Worm (Caenorhabditis elegans) whole organism, young adult: ENCODE data around the gene C17G10.13.

Source experiments
- B0019.2 ChIP-seq: fragments of 200-800 bp; sonication (Bioruptor generic); conservative IDR thresholded peaks from 2 replicates; pipeline ENCODE4 v1.3.6; 2022; ENCODE audit warnings: missing genetic modification reagents, missing genetic modification characterization, missing compliant biosample characterization
- B0336.3 ChIP-seq: fragments of 200-800 bp; sonication (Bioruptor generic); IDR thresholded peaks from 2 replicates; pipeline ENCODE4 v1.3.6; 2022; ENCODE audit warnings: missing genetic modification characterization, missing compliant biosample characterization
- C17E4.6 ChIP-seq: fragments of 200-800 bp; sonication (Bioruptor generic); IDR thresholded peaks from 2 replicates; pipeline ENCODE4 v1.3.6; 2022; ENCODE audit warnings: missing genetic modification reagents, missing genetic modification characterization, missing compliant biosample characterization
- F10E7.11 ChIP-seq: sonication (generic microtip); optimal IDR thresholded peaks from 2 replicates; lab custom pipeline; 2017; ENCODE audit warnings: mild to moderate bottlenecking, missing genetic modification characterization, moderate library complexity, missing compliant biosample characterization
- F22D6.2 ChIP-seq: sonication (generic microtip); optimal IDR thresholded peaks from 2 replicates; lab custom pipeline; 2016; ENCODE audit warnings: mild to moderate bottlenecking, missing genetic modification characterization, missing compliant biosample characterization
- F37B4.10 ChIP-seq: fragments of 200-800 bp; sonication (Bioruptor generic); IDR thresholded peaks from 2 replicates; pipeline ENCODE4 v1.3.6; 2022; ENCODE audit warnings: missing genetic modification characterization, missing compliant biosample characterization
- F39B2.1 ChIP-seq: fragments of 200-800 bp; sonication (Bioruptor generic); IDR thresholded peaks from 2 replicates; pipeline ENCODE4 v1.3.6; 2022; ENCODE audit warnings: missing genetic modification reagents, missing genetic modification characterization, missing compliant biosample characterization
- F52B5.7 ChIP-seq: sonication (generic microtip); optimal IDR thresholded peaks from 2 replicates; lab custom pipeline; 2016; ENCODE audit warnings: mild to moderate bottlenecking, missing genetic modification characterization, missing compliant biosample characterization
- F55B11.4 ChIP-seq: sonication (generic microtip); optimal IDR thresholded peaks from 2 replicates; lab custom pipeline; 2016; ENCODE audit warnings: missing compliant biosample characterization, missing genetic modification characterization, borderline replicate concordance; ENCODE audit not compliant: insufficient read depth
- F57A8.1 ChIP-seq: fragments of 200-800 bp; sonication (Bioruptor generic); optimal IDR thresholded peaks from 2 replicates; lab custom pipeline; 2018; ENCODE audit warnings: mild to moderate bottlenecking, missing genetic modification characterization, moderate library complexity, missing compliant biosample characterization
- K11D2.4 ChIP-seq: fragments of 200-800 bp; sonication (Bioruptor generic); IDR thresholded peaks from 2 replicates; pipeline ENCODE4 v1.3.6; 2022; ENCODE audit warnings: missing genetic modification reagents, missing genetic modification characterization, missing compliant biosample characterization
- K12H6.12 ChIP-seq: fragments of 200-800 bp; sonication (Bioruptor generic); optimal IDR thresholded peaks from 2 replicates; lab custom pipeline; 2018; ENCODE audit warnings: mild to moderate bottlenecking, missing genetic modification characterization, missing compliant biosample characterization
- Y53F4B.3 ChIP-seq: fragments of 200-800 bp; sonication (Bioruptor generic); IDR thresholded peaks from 2 replicates; pipeline ENCODE4 v1.3.6; 2022; ENCODE audit warnings: missing genetic modification reagents, missing genetic modification characterization, missing compliant biosample characterization
- Y79H2A.3 ChIP-seq: fragments of 200-800 bp; sonication (Bioruptor generic); conservative IDR thresholded peaks from 2 replicates; pipeline ENCODE4 v1.3.6; 2022; ENCODE audit warnings: missing genetic modification reagents, missing genetic modification characterization, missing compliant biosample characterization
- ZK185.1 ChIP-seq: sonication (generic microtip); optimal IDR thresholded peaks from 2 replicates; lab custom pipeline; 2016; ENCODE audit warnings: mild to moderate bottlenecking, missing genetic modification characterization, missing compliant biosample characterization; ENCODE audit not compliant: poor library complexity, severe bottlenecking
- atf-7 ChIP-seq: sonication (generic microtip); optimal IDR thresholded peaks from 2 replicates; lab custom pipeline; 2017; ENCODE audit warnings: mild to moderate bottlenecking, missing genetic modification characterization, missing compliant biosample characterization
- attf-6 ChIP-seq: fragments of 200-800 bp; sonication (Bioruptor generic); IDR thresholded peaks from 2 replicates; pipeline ENCODE4 v1.3.6; 2022; ENCODE audit warnings: missing genetic modification reagents, missing genetic modification characterization, missing compliant biosample characterization
- bed-2 ChIP-seq: fragments of 200-800 bp; sonication (Bioruptor generic); IDR thresholded peaks from 2 replicates; pipeline ENCODE4 v1.3.6; 2022; ENCODE audit warnings: missing genetic modification reagents, missing genetic modification characterization, missing compliant biosample characterization
- cebp-2 ChIP-seq: fragments of 200-800 bp; sonication (Bioruptor generic); IDR thresholded peaks from 2 replicates; pipeline ENCODE4 v1.3.6; 2022; ENCODE audit warnings: missing genetic modification characterization, missing compliant biosample characterization
- ceh-58 ChIP-seq: fragments of 200-800 bp; sonication (Bioruptor generic); IDR thresholded peaks from 2 replicates; pipeline ENCODE4 v1.3.6; 2022; ENCODE audit warnings: missing genetic modification characterization, missing compliant biosample characterization
- dox-1 ChIP-seq: fragments of 200-800 bp; sonication (Bioruptor generic); IDR thresholded peaks from 2 replicates; pipeline ENCODE4 v1.3.6; 2022; ENCODE audit warnings: missing genetic modification reagents, missing genetic modification characterization, missing compliant biosample characterization
- dpl-1 ChIP-seq: fragments of 150-350 bp; optimal IDR thresholded peaks from 2 replicates; lab custom pipeline; 2014; ENCODE audit warnings: missing biosample characterization, missing genetic modification reagents, missing genetic modification characterization
- efl-1 ChIP-seq: fragments of 150-350 bp; optimal IDR thresholded peaks from 2 replicates; lab custom pipeline; 2014; ENCODE audit warnings: missing biosample characterization, missing genetic modification reagents, missing genetic modification characterization
- egl-44 ChIP-seq: fragments of 200-800 bp; sonication (Bioruptor generic); IDR thresholded peaks from 2 replicates; pipeline ENCODE4 v1.3.6; 2022; ENCODE audit warnings: missing genetic modification reagents, missing genetic modification characterization, missing compliant biosample characterization
- egrh-3 ChIP-seq: fragments of 200-800 bp; sonication (Bioruptor generic); IDR thresholded peaks from 2 replicates; pipeline ENCODE4 v1.3.6; 2022; ENCODE audit warnings: missing genetic modification reagents, missing genetic modification characterization, missing compliant biosample characterization
- ets-4 ChIP-seq: fragments of 200-800 bp; sonication (Bioruptor generic); optimal IDR thresholded peaks from 2 replicates; lab custom pipeline; 2018; ENCODE audit warnings: mild to moderate bottlenecking, missing genetic modification characterization, missing compliant biosample characterization
- hlh-26 ChIP-seq: fragments of 200-800 bp; sonication (Bioruptor generic); conservative IDR thresholded peaks from 2 replicates; pipeline ENCODE4 v1.3.6; 2022; ENCODE audit warnings: missing genetic modification reagents, missing genetic modification characterization, missing compliant biosample characterization
- hmg-1.2 ChIP-seq: fragments of 200-800 bp; sonication (Bioruptor generic); IDR thresholded peaks from 2 replicates; pipeline ENCODE4 v1.3.6; 2022; ENCODE audit warnings: missing genetic modification reagents, missing genetic modification characterization, missing compliant biosample characterization
- lag-1 ChIP-seq: fragments of 200-800 bp; sonication (Bioruptor generic); IDR thresholded peaks from 2 replicates; pipeline ENCODE4 v1.3.6; 2022; ENCODE audit warnings: missing genetic modification reagents, missing genetic modification characterization, missing compliant biosample characterization
- let-607 ChIP-seq, 2 experiments: fragments of 200-800 bp in 1 of 2; sonication (Bioruptor generic) in 1 of 2; sonication (generic microtip) in 1 of 2; optimal IDR thresholded peaks; 2 replicates each; lab custom pipeline; 2016 to 2018; ENCODE audit warnings: mild to moderate bottlenecking in 2 of 2, missing compliant biosample characterization in 2 of 2, missing genetic modification characterization in 2 of 2, moderate library complexity in 2 of 2, missing genotype in 1 of 2
- lin-54 ChIP-seq: fragments of 200-800 bp; sonication (Bioruptor generic); optimal IDR thresholded peaks from 2 replicates; lab custom pipeline; 2018; ENCODE audit warnings: mild to moderate bottlenecking, missing genetic modification characterization, missing compliant biosample characterization
- lsl-1 ChIP-seq: fragments of 200-800 bp; sonication (Bioruptor generic); optimal IDR thresholded peaks from 2 replicates; lab custom pipeline; 2018; ENCODE audit warnings: mild to moderate bottlenecking, missing genetic modification characterization, moderate library complexity, missing compliant biosample characterization
- madf-10 ChIP-seq: sonication (generic microtip); optimal IDR thresholded peaks from 2 replicates; lab custom pipeline; 2016; ENCODE audit warnings: mild to moderate bottlenecking, missing genetic modification characterization, missing compliant biosample characterization
- mes-4 ChIP-seq: sonication (generic microtip); optimal IDR thresholded peaks from 2 replicates; lab custom pipeline; 2016; ENCODE audit warnings: missing genotype, missing genetic modification characterization, missing compliant biosample characterization
- nfya-1 ChIP-seq: sonication (generic microtip); optimal IDR thresholded peaks from 2 replicates; lab custom pipeline; 2017; ENCODE audit warnings: antibody characterized with exemption, missing compliant biosample characterization, missing genetic modification characterization, borderline replicate concordance; ENCODE audit not compliant: insufficient read depth
- rec-8 ChIP-seq, 2 experiments: sonication (generic microtip); optimal IDR thresholded peaks; 2 replicates each; lab custom pipeline; 2016; ENCODE audit warnings: mild to moderate bottlenecking in 2 of 2, missing genetic modification characterization in 2 of 2, missing genetic modification reagents in 2 of 2, missing genotype in 2 of 2, missing biosample characterization in 1 of 2, missing compliant biosample characterization in 1 of 2, moderate library complexity in 1 of 2
- repo-1 ChIP-seq: sonication (generic microtip); optimal IDR thresholded peaks from 2 replicates; lab custom pipeline; 2017; ENCODE audit warnings: mild to moderate bottlenecking, missing genetic modification characterization, missing compliant biosample characterization
- rpc-1 ChIP-seq, 2 experiments: fragments of 150-350 bp in 1 of 2; sonication (generic microtip) in 1 of 2; optimal IDR thresholded peaks; 2 replicates each; lab custom pipeline; 2014 to 2018; ENCODE audit warnings: missing biosample characterization in 1 of 2, missing genetic modification characterization in 1 of 2, missing genetic modification reagents in 1 of 2, missing genotype in 1 of 2
- snpc-1.1 ChIP-seq: sonication (generic microtip); optimal IDR thresholded peaks from 2 replicates; lab custom pipeline; 2017; ENCODE audit warnings: missing genetic modification characterization, mild to moderate bottlenecking, missing compliant biosample characterization, antibody characterized with exemption, moderate library complexity, missing genotype, missing genetic modification reagents; ENCODE audit not compliant: insufficient read depth
- snpc-1.3 ChIP-seq: sonication (generic microtip); optimal IDR thresholded peaks from 2 replicates; lab custom pipeline; 2017; ENCODE audit warnings: missing genetic modification characterization, mild to moderate bottlenecking, missing compliant biosample characterization, antibody characterized with exemption, moderate library complexity, missing genotype, missing genetic modification reagents; ENCODE audit not compliant: insufficient read depth
- sptf-2 ChIP-seq: fragments of 200-800 bp; sonication (Bioruptor generic); optimal IDR thresholded peaks from 2 replicates; lab custom pipeline; 2018; ENCODE audit warnings: mild to moderate bottlenecking, missing genetic modification characterization, missing compliant biosample characterization
- unc-130 ChIP-seq: sonication (generic microtip); optimal IDR thresholded peaks from 2 replicates; lab custom pipeline; 2016; ENCODE audit warnings: missing genetic modification reagents, missing genetic modification characterization, missing compliant biosample characterization
- xnd-1 ChIP-seq: sonication (generic microtip); optimal IDR thresholded peaks from 2 replicates; lab custom pipeline; 2016; ENCODE audit warnings: missing genotype, missing genetic modification reagents, missing genetic modification characterization, missing compliant biosample characterization
- ztf-25 ChIP-seq: fragments of 200-800 bp; sonication (Bioruptor generic); IDR thresholded peaks from 2 replicates; pipeline ENCODE4 v1.3.6; 2022; ENCODE audit warnings: missing genetic modification reagents, missing genetic modification characterization, missing compliant biosample characterization
- ztf-26 ChIP-seq: sonication (generic microtip); optimal IDR thresholded peaks from 2 replicates; lab custom pipeline; 2017; ENCODE audit warnings: missing genetic modification characterization, missing compliant biosample characterization
- ztf-28 ChIP-seq: fragments of 200-800 bp; sonication (Bioruptor generic); IDR thresholded peaks from 2 replicates; pipeline ENCODE4 v1.3.6; 2022; ENCODE audit warnings: missing genetic modification reagents, missing genetic modification characterization, missing compliant biosample characterization
- ztf-3 ChIP-seq: fragments of 200-800 bp; sonication (Bioruptor generic); optimal IDR thresholded peaks from 2 replicates; lab custom pipeline; 2018; ENCODE audit warnings: mild to moderate bottlenecking, missing genetic modification characterization, missing compliant biosample characterization
- ztf-6 ChIP-seq: fragments of 200-800 bp; sonication (Bioruptor generic); IDR thresholded peaks from 2 replicates; pipeline ENCODE4 v1.3.6; 2022; ENCODE audit warnings: missing genetic modification reagents, missing genetic modification characterization, missing compliant biosample characterization

The C17G10.13 gene

DNA sequence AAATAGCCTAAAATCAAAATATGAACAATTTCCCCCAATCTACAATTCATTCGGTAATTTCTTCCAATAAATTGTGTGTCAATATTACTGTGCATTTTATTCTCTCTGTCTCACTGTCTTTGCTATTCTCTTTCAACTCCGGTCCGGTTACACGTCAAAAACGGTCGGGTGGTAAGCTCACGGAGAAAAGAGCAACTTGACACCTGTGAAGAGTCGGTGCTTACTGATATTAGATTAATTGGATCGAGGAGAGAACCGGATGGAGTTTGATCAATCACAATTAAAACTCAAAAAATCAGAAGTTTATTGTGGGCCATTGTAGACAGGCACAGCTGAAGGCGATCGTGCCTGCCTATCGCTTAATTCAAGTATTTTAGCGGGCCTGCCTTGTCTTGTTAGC lies 14.7 kb downstream of the C17G10.13 start (continued):
- TF ChIP-seq ztf-3, result no peak
- TF ChIP-seq atf-7 (tag; lab: Kevin White, UChicago), result peak; percentile 70
- TF ChIP-seq nfya-1 (tag; lab: Kevin White, UChicago), result no peak
- TF ChIP-seq F10E7.11, result no peak
- TF ChIP-seq efl-1, result no peak
- TF ChIP-seq F37B4.10 (GFP tag; lab: Robert Waterston, UW), result no peak
- TF ChIP-seq madf-10 (tag; lab: Kevin White, UChicago), result no peak
- no peak for TF ChIP-seq hlh-26 (GFP tag; lab: Robert Waterston, UW)
- TF ChIP-seq snpc-1.1 (tag; lab: Kevin White, UChicago), result no peak
- no peak for TF ChIP-seq lsl-1 (GFP tag; lab: Kevin White, UChicago)
- TF ChIP-seq dox-1, result peak; percentile 45; the same call in 1 of the 2 replicates
- TF ChIP-seq ztf-6 (GFP tag; lab: Robert Waterston, UW), result no peak
- no peak for TF ChIP-seq rpc-1 (optimal IDR thresholded peaks at IDR 0.05; lab: Kevin White, UChicago)
- no peak for TF ChIP-seq rpc-1 (tag; optimal IDR thresholded peaks at IDR 0.05; lab: Kevin White, UChicago)
- TF ChIP-seq C17E4.6 (GFP tag; lab: Robert Waterston, UW), result no peak
- no peak for TF ChIP-seq unc-130 (GFP tag; lab: Kevin White, UChicago)
- TF ChIP-seq mes-4 (tag; lab: Kevin White, UChicago), result no peak
- TF ChIP-seq repo-1 (tag; lab: Kevin White, UChicago), result peak; percentile 86
- TF ChIP-seq K11D2.4, result no peak
- TF ChIP-seq snpc-1.3 (tag; lab: Kevin White, UChicago), result no peak
- no peak for TF ChIP-seq egl-44
- no peak for TF ChIP-seq ztf-25 (GFP tag; lab: Robert Waterston, UW)
- no peak for TF ChIP-seq lag-1 (GFP tag; lab: Robert Waterston, UW)
- TF ChIP-seq F39B2.1, result no peak
- TF ChIP-seq F22D6.2 (tag; lab: Kevin White, UChicago), result no peak
- no peak for TF ChIP-seq xnd-1 (tag; lab: Kevin White, UChicago)
- no peak for TF ChIP-seq Y79H2A.3
- no peak for TF ChIP-seq ztf-28
- TF ChIP-seq B0019.2 (GFP tag; lab: Robert Waterston, UW), result no peak
- TF ChIP-seq attf-6, result no peak
- TF ChIP-seq ztf-26 (tag; lab: Kevin White, UChicago), result no peak
- TF ChIP-seq F57A8.1, result no peak
- peak; percentile 62 for TF ChIP-seq F52B5.7 (tag; lab: Kevin White, UChicago)
- peak; percentile 6 for TF ChIP-seq lin-54
- no peak for TF ChIP-seq egrh-3 (GFP tag; lab: Robert Waterston, UW)
- TF ChIP-seq cebp-2, result no peak
- no peak for TF ChIP-seq Y53F4B.3 (GFP tag; lab: Robert Waterston, UW)
- TF ChIP-seq ceh-58 (GFP tag; lab: Robert Waterston, UW), result no peak
- TF ChIP-seq rec-8 (tag; optimal IDR thresholded peaks at IDR 0.05; lab: Kevin White, UChicago), result no peak
- TF ChIP-seq ets-4 (GFP tag; lab: Kevin White, UChicago), result no peak
- TF ChIP-seq ZK185.1 (tag; lab: Kevin White, UChicago), result no peak
- no peak for TF ChIP-seq sptf-2 (GFP tag; lab: Kevin White, UChicago)
- peak; percentile 49 to 76 for TF ChIP-seq let-607 (tag; optimal IDR thresholded peaks at IDR 0.05; lab: Kevin White, UChicago)
- TF ChIP-seq dpl-1 (GFP tag; lab: Kevin White, UChicago), result no peak
- TF ChIP-seq K12H6.12 (tag; lab: Kevin White, UChicago), result peak; percentile 20
- peak; percentile 19; the same call in 1 of the 2 replicates for TF ChIP-seq hmg-1.2 (GFP tag; lab: Robert Waterston, UW)
- no peak for TF ChIP-seq bed-2 (GFP tag; lab: Robert Waterston, UW)
- TF ChIP-seq F55B11.4, result no peak
- peak; percentile 80 for TF ChIP-seq B0336.3 (GFP tag; lab: Robert Waterston, UW)
